Worm (Caenorhabditis elegans): ENCODE results near the gene F11D11.22.

Gene F11D11.22

ce11 chrV:18771804-18772386, 9.8 kb downstream of the F11D11.22 start:
- TF ChIP-seq sea-2 (GFP tag; optimal IDR thresholded peaks at IDR 0.05) (no peak), nhr-67 (tag; optimal IDR thresholded peaks at IDR 0.05) (no peak), snpc-4 (tag; optimal IDR thresholded peaks at IDR 0.05) (no peak), ztf-4 (tag; optimal IDR thresholded peaks at IDR 0.05) (no peak), elt-2 (tag; optimal IDR thresholded peaks at IDR 0.05) (no peak), jun-1 (tag; optimal IDR thresholded peaks at IDR 0.05) (no peak), ama-1 (optimal IDR thresholded peaks at IDR 0.05) (no peak), nhr-25 (tag; optimal IDR thresholded peaks at IDR 0.05) (no peak), unc-62 (GFP tag; optimal IDR thresholded peaks at IDR 0.05) (no peak), pha-4 (tag; optimal IDR thresholded peaks at IDR 0.05) (no peak), daf-12 (tag; optimal IDR thresholded peaks at IDR 0.05) (no peak), ceh-16 (tag; optimal IDR thresholded peaks at IDR 0.05) (no peak), nhr-11 (tag; optimal IDR thresholded peaks at IDR 0.05) (no peak), egl-5 (tag; optimal IDR thresholded peaks at IDR 0.05) (no peak)

ce11 chrV:18772761-18773160, 10.6 kb downstream of the F11D11.22 start, which contains the start of gene clec-257:
TSS of gene clec-257 (plus strand) at chrV:18773061.
- TF ChIP-seq egl-5 (tag; optimal IDR thresholded peaks at IDR 0.05): no peak
- no peak for TF ChIP-seq hmg-11 (tag; optimal IDR thresholded peaks at IDR 0.05)
- TF ChIP-seq daf-12 (tag; optimal IDR thresholded peaks at IDR 0.05): no peak
- no peak for TF ChIP-seq ceh-82 (tag; optimal IDR thresholded peaks at IDR 0.05)
- TF ChIP-seq nhr-23 (tag; optimal IDR thresholded peaks at IDR 0.05): no peak
- TF ChIP-seq ZK546.5 (tag; optimal IDR thresholded peaks at IDR 0.05): no peak
- TF ChIP-seq nhr-67 (tag; optimal IDR thresholded peaks at IDR 0.05): no peak
- no peak for TF ChIP-seq zag-1 (tag; optimal IDR thresholded peaks at IDR 0.05)
- no peak for TF ChIP-seq unc-39 (tag; optimal IDR thresholded peaks at IDR 0.05)
- no peak for TF ChIP-seq eor-1 (tag; optimal IDR thresholded peaks at IDR 0.05)
- no peak for TF ChIP-seq snpc-4 (tag; optimal IDR thresholded peaks at IDR 0.05)
- TF ChIP-seq nhr-76 (tag; optimal IDR thresholded peaks at IDR 0.05): no peak
- TF ChIP-seq elt-3 (tag; optimal IDR thresholded peaks at IDR 0.05): no peak
- TF ChIP-seq nhr-237 (tag; optimal IDR thresholded peaks at IDR 0.05): no peak
- TF ChIP-seq ztf-4 (tag; optimal IDR thresholded peaks at IDR 0.05): no peak
- TF ChIP-seq ama-1 (optimal IDR thresholded peaks at IDR 0.05): no peak

- TF ChIP-seq ztf-4 (tag; optimal IDR thresholded peaks at IDR 0.05): no peak
- TF ChIP-seq pqm-1 (tag; optimal IDR thresholded peaks at IDR 0.05): peak; percentile 18
These were observed 14.1 kb downstream of the F11D11.22 start, which contains the start of gene Y17D7B.4 for ce11 chrV:18776245-18776737. TSS of gene Y17D7B.4 (minus strand) at chrV:18776687.

- TF ChIP-seq lin-39 (tag; optimal IDR thresholded peaks at IDR 0.05): no peak
- no peak for TF ChIP-seq ztf-4 (tag; optimal IDR thresholded peaks at IDR 0.05)
- TF ChIP-seq elt-3 (tag; optimal IDR thresholded peaks at IDR 0.05): no peak
These were observed 18.5 kb downstream of the F11D11.22 start for ce11 chrV:18780605-18781004.

- TF ChIP-seq elt-2 (tag; optimal IDR thresholded peaks at IDR 0.05): peak; percentile 82
- TF ChIP-seq pqm-1 (tag; optimal IDR thresholded peaks at IDR 0.05): peak; percentile 32
- TF ChIP-seq nhr-76 (tag; optimal IDR thresholded peaks at IDR 0.05): no peak
- peak; percentile 18 for TF ChIP-seq pha-4 (tag; optimal IDR thresholded peaks at IDR 0.05)
- peak; percentile 26 for TF ChIP-seq lin-39 (tag; optimal IDR thresholded peaks at IDR 0.05)
- TF ChIP-seq egl-5 (tag; optimal IDR thresholded peaks at IDR 0.05): no peak
These were observed 20.6 kb downstream of the F11D11.22 start for ce11 chrV:18782747-18783146.

ce11 chrV:18783474-18783873, 21.3 kb downstream of the F11D11.22 start, which contains the start of gene Y17D7B.10:
TSS of gene Y17D7B.10 (plus strand) at chrV:18783716.
- no peak for TF ChIP-seq ceh-16 (tag; optimal IDR thresholded peaks at IDR 0.05)
- no peak for TF ChIP-seq mdl-1 (tag; optimal IDR thresholded peaks at IDR 0.05)
- TF ChIP-seq tbx-2 (tag; optimal IDR thresholded peaks at IDR 0.05): no peak
- no peak for TF ChIP-seq elt-2 (tag; optimal IDR thresholded peaks at IDR 0.05)
- TF ChIP-seq ztf-11 (tag; optimal IDR thresholded peaks at IDR 0.05): no peak
- no peak for TF ChIP-seq nhr-11 (tag; optimal IDR thresholded peaks at IDR 0.05)
- TF ChIP-seq lin-15B (tag; optimal IDR thresholded peaks at IDR 0.05): no peak
- no peak for TF ChIP-seq nhr-23 (tag; optimal IDR thresholded peaks at IDR 0.05)
- TF ChIP-seq snpc-4 (tag; optimal IDR thresholded peaks at IDR 0.05): no peak
- TF ChIP-seq jun-1 (tag; optimal IDR thresholded peaks at IDR 0.05): no peak
